Worm (Caenorhabditis elegans): ENCODE measurements around the gene set-11.

DNA sequence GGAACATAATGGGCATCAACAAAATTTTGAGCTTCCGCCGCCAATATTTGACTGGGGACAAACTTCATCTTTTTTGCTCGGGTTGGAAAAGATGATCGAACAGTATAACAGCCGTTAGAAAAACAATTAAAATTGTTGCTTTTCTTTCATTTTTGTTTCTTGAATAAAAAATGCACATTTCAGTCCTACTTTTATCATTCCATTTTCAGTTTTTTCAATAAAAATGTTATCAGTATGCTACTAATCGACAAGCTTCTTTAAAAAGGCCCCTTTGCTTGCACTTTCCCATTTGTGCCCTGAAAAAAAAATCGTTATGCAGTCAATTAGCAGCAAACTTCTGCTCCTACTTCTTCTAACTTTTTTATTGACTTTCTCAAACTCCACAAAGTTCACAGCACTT is 50.6 kb downstream of the set-11 start, which contains the start of gene F22E5.7:
- TF ChIP-seq nhr-237 (tag; optimal IDR thresholded peaks at IDR 0.05) = no peak
- no peak for TF ChIP-seq pqm-1 (tag; optimal IDR thresholded peaks at IDR 0.05)
- TF ChIP-seq unc-62 (GFP tag; optimal IDR thresholded peaks at IDR 0.05) = no peak
- TF ChIP-seq ceh-82 (tag; optimal IDR thresholded peaks at IDR 0.05) = no peak
- no peak for TF ChIP-seq zag-1 (tag; optimal IDR thresholded peaks at IDR 0.05)
- no peak for TF ChIP-seq jun-1 (tag; optimal IDR thresholded peaks at IDR 0.05)
- TF ChIP-seq mdl-1 (tag; optimal IDR thresholded peaks at IDR 0.05) = no peak
- TF ChIP-seq sox-4 (tag; optimal IDR thresholded peaks at IDR 0.05) = no peak
- no peak for TF ChIP-seq dpl-1 (GFP tag; optimal IDR thresholded peaks at IDR 0.05)
- TF ChIP-seq ama-1 (optimal IDR thresholded peaks at IDR 0.05) = no peak
- TF ChIP-seq elt-2 (tag; optimal IDR thresholded peaks at IDR 0.05) = no peak
- TF ChIP-seq fkh-8 (tag; optimal IDR thresholded peaks at IDR 0.05) = no peak
- TF ChIP-seq pag-3 (tag; optimal IDR thresholded peaks at IDR 0.05; ENCODE audit: borderline replicate concordance, insufficient read depth) = no peak
- TF ChIP-seq egl-27 (tag; optimal IDR thresholded peaks at IDR 0.05) = no peak
